Fruit fly (Drosophila melanogaster) S2 (cell line): ENCODE data around the gene Frq1.

Source experiments
- CG8478 ChIP-seq: fragments of >200 bp; optimal IDR thresholded peaks from 2 replicates; lab custom pipeline; 2018
- CTCF ChIP-seq, 2 experiments: fragments of >200 bp; optimal IDR thresholded peaks; 2 replicates each; lab custom pipeline; 2018

- TF ChIP-seq CTCF (optimal IDR thresholded peaks at IDR 0.05; lab: Kevin White, UChicago) (no peak), CG8478 (lab: Kevin White, UChicago) (no peak)
Observed at dm6 chrX:18208079-18208865, 53.1 kb downstream of the Frq1 start.
